Worm (Caenorhabditis elegans) whole organism, L4 larva: ENCODE results near the gene Y55F3C.17.
A peak's percentile ranks its signal among the peaks of the same experiment; 100 is the strongest.

Experiments used
- D1046.2 ChIP-seq: fragments of 200-800 bp; sonication (Bioruptor generic); IDR thresholded peaks from 2 replicates; pipeline ENCODE4 v1.3.6; 2022; ENCODE audit warnings: missing genetic modification characterization, missing compliant biosample characterization
- F10B5.3 ChIP-seq: sonication (generic microtip); optimal IDR thresholded peaks from 2 replicates; lab custom pipeline; 2016; ENCODE audit warnings: mild to moderate bottlenecking, missing genetic modification characterization, missing compliant biosample characterization
- F49E8.2 ChIP-seq: sonication (generic microtip); optimal IDR thresholded peaks from 2 replicates; lab custom pipeline; 2016; ENCODE audit warnings: missing compliant biosample characterization, mild to moderate bottlenecking, missing genetic modification characterization, borderline replicate concordance
- R02D3.7 ChIP-seq: fragments of 150-350 bp; sonication (generic microtip); optimal IDR thresholded peaks from 3 replicates; lab custom pipeline; 2014; ENCODE audit warnings: missing biosample characterization, missing genetic modification characterization
- T20F7.1 ChIP-seq: fragments of 200-800 bp; sonication (Bioruptor generic); optimal IDR thresholded peaks from 2 replicates; lab custom pipeline; 2018; ENCODE audit warnings: mild to moderate bottlenecking, missing genetic modification characterization, missing compliant biosample characterization
- T26A8.4 ChIP-seq: fragments of 200-800 bp; sonication (Bioruptor generic); IDR thresholded peaks from 2 replicates; pipeline ENCODE4 v1.3.6; 2022; ENCODE audit warnings: missing genetic modification characterization, missing compliant biosample characterization
- Y105C5A.15 ChIP-seq: fragments of 200-800 bp; sonication (Bioruptor generic); IDR thresholded peaks from 2 replicates; pipeline ENCODE4 v1.3.6; 2022; ENCODE audit warnings: missing genetic modification characterization, missing compliant biosample characterization
- Y75B8A.6 ChIP-seq: fragments of 200-800 bp; sonication (Bioruptor generic); IDR thresholded peaks from 2 replicates; pipeline ENCODE4 v1.3.6; 2022; ENCODE audit warnings: missing genetic modification reagents, missing genetic modification characterization, missing compliant biosample characterization
- ZK337.2 ChIP-seq: fragments of 200-800 bp; sonication (Bioruptor generic); IDR thresholded peaks from 2 replicates; pipeline ENCODE4 v1.3.6; 2022; ENCODE audit warnings: missing genetic modification reagents, missing genetic modification characterization, missing compliant biosample characterization
- aha-1 ChIP-seq: fragments of 150-350 bp; peaks from one replicate; lab custom pipeline; 2014; ENCODE audit warnings: missing biosample characterization, missing genetic modification characterization
- aly-2 ChIP-seq: sonication (generic microtip); optimal IDR thresholded peaks from 2 replicates; lab custom pipeline; 2018; ENCODE audit warnings: missing biosample characterization, missing genetic modification characterization
- arid-1 ChIP-seq: fragments of 200-800 bp; sonication (Bioruptor generic); conservative IDR thresholded peaks from 2 replicates; pipeline ENCODE4 v1.3.6; 2022; ENCODE audit warnings: missing genetic modification reagents, missing genetic modification characterization, missing compliant biosample characterization
- attf-4 ChIP-seq: sonication (generic microtip); optimal IDR thresholded peaks from 3 replicates; lab custom pipeline; 2017; ENCODE audit warnings: missing biosample characterization, missing genetic modification characterization
- ceh-32 ChIP-seq: sonication (generic microtip); optimal IDR thresholded peaks from 2 replicates; lab custom pipeline; 2016; ENCODE audit warnings: mild to moderate bottlenecking, missing genetic modification characterization, missing compliant biosample characterization; ENCODE audit not compliant: poor library complexity
- ceh-62 ChIP-seq: sonication (generic microtip); optimal IDR thresholded peaks from 2 replicates; lab custom pipeline; 2017; ENCODE audit warnings: missing biosample characterization, missing genetic modification characterization
- ceh-82 ChIP-seq: sonication (generic microtip); optimal IDR thresholded peaks from 2 replicates; lab custom pipeline; 2017; ENCODE audit warnings: missing biosample characterization, missing genetic modification characterization
- ces-1 ChIP-seq: fragments of 150-350 bp; sonication (generic microtip); optimal IDR thresholded peaks from 4 replicates; lab custom pipeline; 2014; ENCODE audit warnings: missing biosample characterization, missing genetic modification reagents, missing genetic modification characterization
- dmd-8 ChIP-seq: fragments of 200-800 bp; sonication (Bioruptor generic); IDR thresholded peaks from 2 replicates; pipeline ENCODE4 v1.3.6; 2022; ENCODE audit warnings: missing genetic modification characterization, missing compliant biosample characterization
- dpl-1 ChIP-seq: fragments of 150-350 bp; optimal IDR thresholded peaks from 2 replicates; lab custom pipeline; 2014; ENCODE audit warnings: missing biosample characterization, missing genetic modification reagents, missing genetic modification characterization
- duxl-1 ChIP-seq: sonication (generic microtip); optimal IDR thresholded peaks from 2 replicates; lab custom pipeline; 2016; ENCODE audit warnings: mild to moderate bottlenecking, missing genetic modification characterization, moderate library complexity, missing compliant biosample characterization; ENCODE audit not compliant: poor library complexity
- egl-43 ChIP-seq: fragments of 200-800 bp; sonication (Bioruptor generic); IDR thresholded peaks from 2 replicates; pipeline ENCODE4 v1.3.6; 2022; ENCODE audit warnings: missing genetic modification reagents, missing genetic modification characterization, missing compliant biosample characterization
- gei-8 ChIP-seq: fragments of 200-800 bp; sonication (Bioruptor generic); optimal IDR thresholded peaks from 2 replicates; lab custom pipeline; 2018; ENCODE audit warnings: mild to moderate bottlenecking, missing genetic modification characterization, missing compliant biosample characterization
- hif-1 ChIP-seq, 2 experiments: sonication (generic microtip); optimal IDR thresholded peaks; 2 replicates each; lab custom pipeline; 2016 to 2017; ENCODE audit warnings: missing compliant biosample characterization in 2 of 2, missing genetic modification characterization in 2 of 2, missing genetic modification reagents in 2 of 2, missing genotype in 2 of 2, mild to moderate bottlenecking in 1 of 2
- hlh-30 ChIP-seq: sonication (generic microtip); optimal IDR thresholded peaks from 2 replicates; lab custom pipeline; 2017; ENCODE audit warnings: antibody characterized with exemption, mild to moderate bottlenecking, missing genetic modification characterization, missing compliant biosample characterization; ENCODE audit not compliant: insufficient read depth
- jun-1 ChIP-seq: fragments of 150-350 bp; optimal IDR thresholded peaks from 2 replicates; lab custom pipeline; 2014; ENCODE audit warnings: missing biosample characterization, missing genetic modification reagents, missing genetic modification characterization
- lin-1 ChIP-seq: fragments of 200-800 bp; sonication (Bioruptor generic); IDR thresholded peaks from 2 replicates; pipeline ENCODE4 v1.3.6; 2022; ENCODE audit warnings: missing genetic modification reagents, missing genetic modification characterization, missing compliant biosample characterization
- lin-15B ChIP-seq: fragments of 150-350 bp; sonication (generic microtip); optimal IDR thresholded peaks from 3 replicates; lab custom pipeline; 2014; ENCODE audit warnings: missing biosample characterization, missing genetic modification characterization
- lin-38 ChIP-seq: fragments of 200-800 bp; sonication (Bioruptor generic); IDR thresholded peaks from 2 replicates; pipeline ENCODE4 v1.3.6; 2022; ENCODE audit warnings: missing genetic modification reagents, missing genetic modification characterization, missing compliant biosample characterization
- madf-5 ChIP-seq, 2 experiments: fragments of 200-800 bp; sonication (Bioruptor generic); IDR thresholded peaks; 2 replicates each; pipeline ENCODE4 v1.3.6; 2022; ENCODE audit warnings: missing compliant biosample characterization in 2 of 2, missing genetic modification characterization in 2 of 2
- mdl-1 ChIP-seq, 2 experiments: fragments of 150-350 bp in 1 of 2; sonication (generic microtip) in 1 of 2; optimal IDR thresholded peaks; 2 replicates each; lab custom pipeline; 2014 to 2017; ENCODE audit warnings: missing biosample characterization in 2 of 2, missing genetic modification characterization in 2 of 2
- mes-2 ChIP-seq: sonication (generic microtip); optimal IDR thresholded peaks from 2 replicates; lab custom pipeline; 2016; ENCODE audit warnings: missing genotype, mild to moderate bottlenecking, missing genetic modification characterization, missing compliant biosample characterization; ENCODE audit not compliant: poor library complexity, severe bottlenecking
- mxl-2 ChIP-seq: fragments of 200-800 bp; sonication (Bioruptor generic); conservative IDR thresholded peaks from 2 replicates; pipeline ENCODE4 v1.3.6; 2022; ENCODE audit warnings: missing genetic modification reagents, missing genetic modification characterization, missing compliant biosample characterization
- nhr-111 ChIP-seq: fragments of 200-800 bp; sonication (Bioruptor generic); optimal IDR thresholded peaks from 2 replicates; lab custom pipeline; 2018; ENCODE audit warnings: mild to moderate bottlenecking, missing genetic modification characterization, missing compliant biosample characterization
- nhr-41 ChIP-seq: fragments of 200-800 bp; sonication (Bioruptor generic); IDR thresholded peaks from 2 replicates; pipeline ENCODE4 v1.3.6; 2022; ENCODE audit warnings: missing genetic modification reagents, missing genetic modification characterization, missing compliant biosample characterization
- pha-4 ChIP-seq, 2 experiments: fragments of 150-350 bp in 1 of 2; fragments of 200-800 bp in 1 of 2; sonication (Bioruptor generic) in 1 of 2; IDR thresholded peaks in 1 of 2; optimal IDR thresholded peaks in 1 of 2; 2 replicates each; pipeline versions ENCODE4 v1.3.6 to Lab custom; 2014 to 2022; ENCODE audit warnings: missing genetic modification characterization in 2 of 2, missing genetic modification reagents in 2 of 2, missing biosample characterization in 1 of 2, missing compliant biosample characterization in 1 of 2
- pqm-1 ChIP-seq: sonication (generic microtip); optimal IDR thresholded peaks from 2 replicates; lab custom pipeline; 2017; ENCODE audit warnings: missing biosample characterization, missing genetic modification characterization
- rbr-2 ChIP-seq: sonication (generic microtip); optimal IDR thresholded peaks from 2 replicates; lab custom pipeline; 2016; ENCODE audit warnings: missing genotype, missing genetic modification characterization, missing compliant biosample characterization
- saeg-2 ChIP-seq: fragments of 200-800 bp; sonication (Bioruptor generic); IDR thresholded peaks from 2 replicates; pipeline ENCODE4 v1.3.6; 2022; ENCODE audit warnings: missing genetic modification reagents, missing genetic modification characterization, missing compliant biosample characterization
- sdz-12 ChIP-seq: fragments of 200-800 bp; sonication (Bioruptor generic); optimal IDR thresholded peaks from 2 replicates; lab custom pipeline; 2018; ENCODE audit warnings: mild to moderate bottlenecking, missing genetic modification characterization, missing compliant biosample characterization
- skn-1 ChIP-seq: fragments of 150-350 bp; optimal IDR thresholded peaks from 2 replicates; lab custom pipeline; 2014; ENCODE audit warnings: missing biosample characterization, missing genetic modification characterization
- spr-1 ChIP-seq: sonication (generic microtip); optimal IDR thresholded peaks from 2 replicates; lab custom pipeline; 2016; ENCODE audit warnings: mild to moderate bottlenecking, missing genetic modification characterization, missing compliant biosample characterization
- spr-3 ChIP-seq: fragments of 200-800 bp; sonication (Bioruptor generic); optimal IDR thresholded peaks from 2 replicates; lab custom pipeline; 2018; ENCODE audit warnings: mild to moderate bottlenecking, missing genetic modification characterization, missing compliant biosample characterization
- tag-97 ChIP-seq: fragments of 200-800 bp; sonication (Bioruptor generic); IDR thresholded peaks from 2 replicates; pipeline ENCODE4 v1.3.6; 2022; ENCODE audit warnings: missing genetic modification characterization, missing compliant biosample characterization
- unc-130 ChIP-seq: sonication (generic microtip); optimal IDR thresholded peaks from 2 replicates; lab custom pipeline; 2016; ENCODE audit warnings: missing genetic modification reagents, missing genetic modification characterization, missing compliant biosample characterization
- vab-7 ChIP-seq: fragments of 200-800 bp; sonication (Bioruptor generic); IDR thresholded peaks from 2 replicates; pipeline ENCODE4 v1.3.6; 2022; ENCODE audit warnings: missing genetic modification reagents, missing genetic modification characterization, missing compliant biosample characterization
- zag-1 ChIP-seq: fragments of 150-350 bp; optimal IDR thresholded peaks from 2 replicates; lab custom pipeline; 2014; ENCODE audit warnings: missing biosample characterization, missing genetic modification characterization

Y55F3C.17 gene

ce11 chrIV:654526-655440 is 43.4 kb downstream of the Y55F3C.17 start, which contains the start of the genes rpl-15 and K11H12.8 (continued):
- peak; percentile 96 for TF ChIP-seq lin-15B (tag; lab: Kevin White, UChicago)
- peak; percentile 94 for TF ChIP-seq F10B5.3
- peak; percentile 93 for TF ChIP-seq dmd-8 (GFP tag; lab: Robert Waterston, UW)
- TF ChIP-seq madf-5 (GFP tag; IDR thresholded peaks at IDR 0.05; lab: Robert Waterston, UW), result peak; percentile 99
- TF ChIP-seq rbr-2, result peak; percentile 100
- peak; percentile 100 for TF ChIP-seq aha-1 (tag; lab: Kevin White, UChicago)
- TF ChIP-seq pha-4 (GFP tag; IDR thresholded peaks at IDR 0.05; lab: Robert Waterston, UW), result peak; percentile 99
- peak; percentile 86 for TF ChIP-seq pha-4 (tag; optimal IDR thresholded peaks at IDR 0.05; lab: Kevin White, UChicago)
- peak; percentile 93 for TF ChIP-seq pqm-1
- peak; percentile 97 for TF ChIP-seq Y105C5A.15 (GFP tag; lab: Robert Waterston, UW)
- peak; percentile 90 for TF ChIP-seq ceh-32 (tag; lab: Kevin White, UChicago)
- TF ChIP-seq gei-8 (GFP tag; lab: Kevin White, UChicago), result peak; percentile 89
- peak; percentile 99 for TF ChIP-seq unc-130
- peak; percentile 97 for TF ChIP-seq nhr-111 (GFP tag; lab: Kevin White, UChicago)
- TF ChIP-seq arid-1 (GFP tag; lab: Robert Waterston, UW), result peak; percentile 99
- TF ChIP-seq zag-1 (tag; lab: Kevin White, UChicago), result peak; percentile 88
- peak; percentile 97 for TF ChIP-seq jun-1 (tag; lab: Kevin White, UChicago)
- peak; percentile 98 for TF ChIP-seq lin-1 (GFP tag; lab: Robert Waterston, UW)
- peak; percentile 94 for TF ChIP-seq mxl-2 (GFP tag; lab: Robert Waterston, UW)
- TF ChIP-seq sdz-12, result peak; percentile 99
- peak; percentile 35 for TF ChIP-seq ceh-62 (tag; lab: Kevin White, UChicago)
- peak; percentile 92 for TF ChIP-seq ces-1
- peak; percentile 89; the same call in 1 of the 2 replicates for TF ChIP-seq tag-97
- TF ChIP-seq hlh-30 (tag; lab: Kevin White, UChicago), result peak; percentile 100
- TF ChIP-seq T20F7.1 (GFP tag; lab: Kevin White, UChicago), result peak; percentile 99
- peak; percentile 98 for TF ChIP-seq D1046.2 (GFP tag; lab: Robert Waterston, UW)
- peak; percentile 86 to 99 for TF ChIP-seq mdl-1 (tag; optimal IDR thresholded peaks at IDR 0.05; lab: Kevin White, UChicago)
- peak; percentile 90 to 98 for TF ChIP-seq hif-1 (tag; optimal IDR thresholded peaks at IDR 0.05; lab: Kevin White, UChicago)
- TF ChIP-seq F49E8.2 (tag; lab: Kevin White, UChicago), result peak; percentile 97
- TF ChIP-seq mes-2 (tag; lab: Kevin White, UChicago), result peak; percentile 100
- TF ChIP-seq, all 104 proteins: peak for 101

ce11 chrIV:653138-653848 is 44.9 kb downstream of the Y55F3C.17 start, which contains the start of gene K11H12.1:
Gene K11H12.1, minus strand, starts transcription at chrIV:653421.
- TF ChIP-seq nhr-41 (GFP tag; lab: Robert Waterston, UW), result no peak
- peak; percentile 53 for TF ChIP-seq F49E8.2 (tag; lab: Kevin White, UChicago)
- no peak for TF ChIP-seq spr-3 (GFP tag; lab: Kevin White, UChicago)
- TF ChIP-seq R02D3.7 (tag; lab: Kevin White, UChicago), result no peak
- TF ChIP-seq vab-7 (GFP tag; lab: Robert Waterston, UW), result 0 out of 2 replicates have a peak, but pooled peaks have one; percentile 27
- no peak for TF ChIP-seq dpl-1 (GFP tag; lab: Kevin White, UChicago)
- TF ChIP-seq attf-4 (tag; lab: Kevin White, UChicago), result no peak
- no peak for TF ChIP-seq duxl-1 (tag; lab: Kevin White, UChicago)
- TF ChIP-seq spr-1, result no peak
- TF ChIP-seq T26A8.4 (GFP tag; lab: Robert Waterston, UW), result 0 out of 2 replicates have a peak, but pooled peaks have one; percentile 39
- peak; percentile 68 for TF ChIP-seq lin-38 (GFP tag; lab: Robert Waterston, UW)
- no peak for TF ChIP-seq jun-1 (tag; lab: Kevin White, UChicago)
- TF ChIP-seq ZK337.2 (GFP tag; lab: Robert Waterston, UW), result no peak
- no peak for TF ChIP-seq aly-2 (tag; lab: Kevin White, UChicago)
- peak; percentile 46 for TF ChIP-seq nhr-111 (GFP tag; lab: Kevin White, UChicago)
- no peak for TF ChIP-seq egl-43 (GFP tag; lab: Robert Waterston, UW)
- TF ChIP-seq skn-1, result no peak
- no peak for TF ChIP-seq Y75B8A.6 (GFP tag; lab: Robert Waterston, UW)
- no peak for TF ChIP-seq ceh-82 (tag; lab: Kevin White, UChicago)
- TF ChIP-seq saeg-2 (GFP tag; lab: Robert Waterston, UW), result no peak
